Worm (Caenorhabditis elegans) whole organism, L2 larva: ENCODE results near the gene cas-1.

Experiments
- ZK546.5 ChIP-seq: sonication (generic microtip); optimal IDR thresholded peaks from 2 replicates; lab custom pipeline; 2017; ENCODE audit warnings: missing biosample characterization, missing genetic modification characterization
- ama-1 ChIP-seq: fragments of 150-350 bp; optimal IDR thresholded peaks from 2 replicates; lab custom pipeline; 2018; ENCODE audit warnings: inconsistent platforms
- blmp-1 ChIP-seq: sonication (generic microtip); optimal IDR thresholded peaks from 2 replicates; lab custom pipeline; 2017; ENCODE audit warnings: missing genetic modification characterization, mild to moderate bottlenecking, missing compliant biosample characterization, antibody characterized with exemption, moderate library complexity; ENCODE audit not compliant: insufficient read depth
- elt-3 ChIP-seq: sonication (generic microtip); optimal IDR thresholded peaks from 2 replicates; lab custom pipeline; 2017; ENCODE audit warnings: missing biosample characterization, missing genetic modification characterization
- lin-13 ChIP-seq: fragments of 150-350 bp; optimal IDR thresholded peaks from 2 replicates; lab custom pipeline; 2014; ENCODE audit warnings: missing biosample characterization, missing genetic modification reagents, missing genetic modification characterization
- lsy-2 ChIP-seq, 2 experiments: fragments of 150-350 bp in 1 of 2; sonication (generic microtip) in 1 of 2; optimal IDR thresholded peaks; 2 replicates each; lab custom pipeline; 2014 to 2017; ENCODE audit warnings: missing biosample characterization in 2 of 2, missing genetic modification characterization in 2 of 2
- mab-5 ChIP-seq: fragments of 150-350 bp; optimal IDR thresholded peaks from 2 replicates; lab custom pipeline; 2014; ENCODE audit warnings: missing biosample characterization, missing genetic modification characterization
- nhr-10 ChIP-seq: sonication (generic microtip); optimal IDR thresholded peaks from 2 replicates; lab custom pipeline; 2017; ENCODE audit warnings: missing biosample characterization, missing genetic modification characterization
- nhr-129 ChIP-seq: fragments of 150-350 bp; optimal IDR thresholded peaks from 2 replicates; lab custom pipeline; 2014; ENCODE audit warnings: missing biosample characterization, missing genetic modification characterization
- peb-1 ChIP-seq: fragments of 150-350 bp; optimal IDR thresholded peaks from 2 replicates; lab custom pipeline; 2014; ENCODE audit warnings: missing biosample characterization, missing genetic modification characterization
- unc-39 ChIP-seq: fragments of 150-350 bp; optimal IDR thresholded peaks from 2 replicates; lab custom pipeline; 2014; ENCODE audit warnings: missing biosample characterization, missing genetic modification characterization
- zag-1 ChIP-seq: fragments of 150-350 bp; optimal IDR thresholded peaks from 2 replicates; lab custom pipeline; 2014; ENCODE audit warnings: missing biosample characterization, missing genetic modification characterization
- ztf-4 ChIP-seq: fragments of 150-350 bp; optimal IDR thresholded peaks from 2 replicates; lab custom pipeline; 2014; ENCODE audit warnings: missing biosample characterization, missing genetic modification characterization

- no peak for TF ChIP-seq nhr-10 (tag; lab: Kevin White, UChicago)
- no peak for TF ChIP-seq ztf-4 (tag; lab: Kevin White, UChicago)
- no peak for TF ChIP-seq mab-5 (tag; lab: Kevin White, UChicago)
- no peak for TF ChIP-seq ama-1 (lab: Kevin White, UChicago)
- no peak for TF ChIP-seq zag-1
- TF ChIP-seq nhr-129: no peak
- TF ChIP-seq peb-1 (tag; lab: Kevin White, UChicago): no peak
- no peak for TF ChIP-seq lin-13
- TF ChIP-seq elt-3 (tag; lab: Kevin White, UChicago): no peak
- TF ChIP-seq ZK546.5 (tag; lab: Kevin White, UChicago): no peak
- peak; percentile 82 for TF ChIP-seq blmp-1 (tag; lab: Kevin White, UChicago)
- TF ChIP-seq lsy-2 (tag; optimal IDR thresholded peaks at IDR 0.05; lab: Kevin White, UChicago): no peak
- no peak for TF ChIP-seq unc-39 (tag; lab: Kevin White, UChicago)
Measured at ce11 chrX:16775335-16775835, 38.1 kb downstream of the cas-1 start.
